Fruit fly (Drosophila melanogaster): Measurements from ENCODE around the gene MTPAP.

Gene MTPAP

dm6 chrX:1349255-1349654, at the start of gene MTPAP:
Gene MTPAP (minus strand): TSS chrX:1349357.
- TF ChIP-seq toe (GFP tag; optimal IDR thresholded peaks at IDR 0.05) (no peak), CG7045 (GFP tag; optimal IDR thresholded peaks at IDR 0.05) (no peak), CG11617 (GFP tag; optimal IDR thresholded peaks at IDR 0.05) (peak; percentile 30), cic (GFP tag; optimal IDR thresholded peaks at IDR 0.05) (no peak), pad (GFP tag; optimal IDR thresholded peaks at IDR 0.05) (no peak), kay (GFP tag; ENCODE audit: borderline replicate concordance) (no peak), cnc (optimal IDR thresholded peaks at IDR 0.05) (no peak), tj (GFP tag; optimal IDR thresholded peaks at IDR 0.05) (peak; percentile 23), Crg-1 (GFP tag; optimal IDR thresholded peaks at IDR 0.05) (no peak), CG33017 (tag; optimal IDR thresholded peaks at IDR 0.05) (no peak), CG12768 (GFP tag; optimal IDR thresholded peaks at IDR 0.05) (no peak), Mnt (GFP tag; optimal IDR thresholded peaks at IDR 0.05) (peak; percentile 74), CG14711 (tag; optimal IDR thresholded peaks at IDR 0.05) (no peak), bab1 (GFP tag; optimal IDR thresholded peaks at IDR 0.05) (peak; percentile 59), Hr96 (GFP tag; optimal IDR thresholded peaks at IDR 0.05) (no peak), CG7101 (tag; optimal IDR thresholded peaks at IDR 0.05) (no peak)

DNA sequence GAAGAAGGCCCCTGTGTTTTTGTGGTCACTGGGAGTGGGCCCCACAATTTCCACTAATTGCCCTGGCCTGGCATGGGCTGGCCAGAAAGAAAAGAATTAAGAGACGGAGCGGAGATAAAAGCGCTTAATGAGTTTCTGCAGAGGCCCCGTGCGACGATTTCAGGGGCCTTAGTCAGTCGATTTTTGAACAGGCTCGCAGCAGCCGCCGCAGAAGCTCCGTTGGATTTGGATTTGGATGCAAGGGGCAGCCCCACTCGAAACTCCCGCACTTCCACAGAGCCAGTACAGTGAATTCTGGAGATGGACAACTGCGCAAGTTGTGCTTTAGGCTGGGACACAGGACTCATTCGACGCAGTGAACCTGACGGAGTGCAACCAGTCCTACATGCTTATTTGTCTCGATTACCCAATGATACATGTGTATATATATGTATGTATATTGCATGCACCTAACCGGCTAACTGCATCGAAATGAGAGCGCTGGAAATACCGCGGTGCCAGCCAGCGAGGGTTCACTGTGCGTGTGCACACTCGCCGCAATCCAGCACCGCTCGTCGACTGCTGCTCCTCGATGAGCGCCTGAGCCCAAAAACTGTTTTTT, 49.4 kb upstream of the MTPAP start:
- TF ChIP-seq tj (GFP tag; optimal IDR thresholded peaks at IDR 0.05) (no peak), CG7101 (tag; optimal IDR thresholded peaks at IDR 0.05) (peak; percentile 34), Hr96 (GFP tag; optimal IDR thresholded peaks at IDR 0.05) (peak; percentile 22), pad (GFP tag; optimal IDR thresholded peaks at IDR 0.05) (peak; percentile 44), ovo (GFP tag; optimal IDR thresholded peaks at IDR 0.05) (no peak), CG14711 (tag; optimal IDR thresholded peaks at IDR 0.05) (no peak), CG5204 (GFP tag; optimal IDR thresholded peaks at IDR 0.05) (no peak), CG33017 (tag; optimal IDR thresholded peaks at IDR 0.05) (no peak), toe (GFP tag; optimal IDR thresholded peaks at IDR 0.05) (peak; percentile 19)

DNA sequence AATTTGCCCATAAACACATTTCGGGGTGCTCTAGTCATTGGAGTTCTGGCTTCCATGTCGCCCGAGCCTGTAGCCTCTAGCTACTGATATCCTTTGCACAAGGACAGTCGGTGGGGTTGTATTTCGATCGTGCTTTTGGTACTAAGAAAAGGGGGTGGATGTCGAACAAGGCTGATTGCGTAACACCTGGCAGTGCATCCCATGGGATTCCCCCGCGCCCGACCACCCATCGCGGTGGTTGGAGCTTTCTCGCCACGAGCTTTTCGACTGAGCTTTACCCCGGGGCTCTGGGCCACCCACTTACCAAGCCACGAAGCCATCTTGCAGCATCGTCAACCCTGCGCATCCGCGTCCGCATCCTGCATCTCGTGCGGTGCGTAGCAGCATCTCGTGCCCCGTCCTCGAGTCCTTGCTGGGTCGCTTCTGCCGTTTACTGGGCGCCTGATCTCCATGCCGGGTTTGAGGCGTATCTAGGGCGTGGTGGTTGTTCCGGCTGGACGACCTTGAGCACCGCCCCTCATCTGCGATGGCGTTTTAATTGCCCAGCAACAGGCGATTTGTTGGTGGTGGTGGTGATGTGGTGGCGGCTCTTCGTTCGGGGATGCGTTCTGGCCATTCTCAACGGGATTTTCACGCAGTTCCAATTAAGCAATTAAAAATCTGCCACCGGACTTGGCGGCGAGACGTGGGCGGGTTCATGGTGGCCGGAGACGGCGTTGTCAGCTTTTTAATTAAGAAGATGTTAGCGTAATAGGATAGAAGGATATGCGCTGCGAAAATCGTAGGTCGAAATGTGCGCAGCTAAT, 48.7 kb upstream of the MTPAP start:
- TF ChIP-seq CG7045 (GFP tag; optimal IDR thresholded peaks at IDR 0.05) (no peak), CG1620 (GFP tag; optimal IDR thresholded peaks at IDR 0.05) (no peak), CG11617 (GFP tag; optimal IDR thresholded peaks at IDR 0.05) (no peak), Crg-1 (GFP tag; optimal IDR thresholded peaks at IDR 0.05) (no peak), kay (GFP tag; ENCODE audit: borderline replicate concordance) (no peak), CG33017 (tag; optimal IDR thresholded peaks at IDR 0.05) (no peak), Clk (GFP tag; optimal IDR thresholded peaks at IDR 0.05) (no peak), ovo (GFP tag; optimal IDR thresholded peaks at IDR 0.05) (no peak), Hr96 (GFP tag; optimal IDR thresholded peaks at IDR 0.05) (no peak), Mnt (GFP tag; optimal IDR thresholded peaks at IDR 0.05) (no peak), toe (GFP tag; optimal IDR thresholded peaks at IDR 0.05) (no peak), tj (GFP tag; optimal IDR thresholded peaks at IDR 0.05) (no peak), cnc (optimal IDR thresholded peaks at IDR 0.05) (no peak), CG5204 (GFP tag; optimal IDR thresholded peaks at IDR 0.05) (no peak), pad (GFP tag; optimal IDR thresholded peaks at IDR 0.05) (no peak), CG12768 (GFP tag; optimal IDR thresholded peaks at IDR 0.05) (no peak), bab1 (GFP tag; optimal IDR thresholded peaks at IDR 0.05) (no peak), CG7101 (tag; optimal IDR thresholded peaks at IDR 0.05) (no peak), CG14711 (tag; optimal IDR thresholded peaks at IDR 0.05) (no peak)

dm6 chrX:1392875-1393274, 43.7 kb upstream of the MTPAP start, which contains the start of gene Rilpl:
Gene Rilpl (plus strand): TSS chrX:1393054.
- no peak for TF ChIP-seq Hr96 (GFP tag; optimal IDR thresholded peaks at IDR 0.05)
- TF ChIP-seq cnc (optimal IDR thresholded peaks at IDR 0.05), result no peak
- TF ChIP-seq kay (GFP tag; ENCODE audit: borderline replicate concordance), result peak; percentile 69
- peak; percentile 69 for TF ChIP-seq CG1620 (GFP tag; optimal IDR thresholded peaks at IDR 0.05)
- peak; percentile 6 for TF ChIP-seq ovo (GFP tag; optimal IDR thresholded peaks at IDR 0.05)
- TF ChIP-seq toe (GFP tag; optimal IDR thresholded peaks at IDR 0.05), result peak; percentile 29
- TF ChIP-seq tj (GFP tag; optimal IDR thresholded peaks at IDR 0.05), result peak; percentile 23
- TF ChIP-seq Clk (GFP tag; optimal IDR thresholded peaks at IDR 0.05), result no peak
- peak; percentile 77 for TF ChIP-seq Crg-1 (GFP tag; optimal IDR thresholded peaks at IDR 0.05)
- peak; percentile 62 for TF ChIP-seq CG7101 (tag; optimal IDR thresholded peaks at IDR 0.05)
- peak; percentile 53 for TF ChIP-seq CG12768 (GFP tag; optimal IDR thresholded peaks at IDR 0.05)
- TF ChIP-seq cic (GFP tag; optimal IDR thresholded peaks at IDR 0.05), result peak; percentile 49
- TF ChIP-seq Mnt (GFP tag; optimal IDR thresholded peaks at IDR 0.05), result peak; percentile 81
- TF ChIP-seq bab1 (GFP tag; optimal IDR thresholded peaks at IDR 0.05), result peak; percentile 70
- peak; percentile 4 for TF ChIP-seq CG14711 (tag; optimal IDR thresholded peaks at IDR 0.05)
- TF ChIP-seq CG33017 (tag; optimal IDR thresholded peaks at IDR 0.05), result no peak
- peak; percentile 57 for TF ChIP-seq pad (GFP tag; optimal IDR thresholded peaks at IDR 0.05)

DNA sequence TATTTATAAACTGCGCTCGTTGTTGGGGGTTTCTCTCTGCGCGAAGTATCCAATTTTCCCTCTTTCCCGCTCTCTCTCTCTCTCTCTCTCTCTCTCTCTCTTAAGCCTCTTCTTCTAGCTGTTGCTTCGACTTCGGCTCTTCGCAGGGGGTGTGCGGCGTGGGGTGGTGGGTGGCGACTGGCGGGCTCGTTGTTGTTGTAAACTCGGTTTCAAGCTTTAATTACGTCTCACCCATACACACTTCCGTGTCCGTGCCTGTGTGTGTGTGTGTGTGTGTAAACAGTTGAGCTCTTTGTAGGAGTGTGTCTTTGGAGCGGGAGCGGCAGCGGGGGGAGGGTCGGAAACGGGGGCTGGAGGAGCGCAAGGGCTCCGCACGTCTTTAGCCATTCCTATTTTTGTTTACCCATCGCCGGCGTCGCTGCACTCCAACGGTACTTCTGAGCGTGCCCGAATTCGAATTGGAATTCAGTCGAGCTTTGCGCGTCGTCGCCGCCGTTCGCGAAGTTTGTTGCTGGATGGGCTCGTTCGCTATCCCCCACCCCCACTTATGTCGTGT, 39.1 kb upstream of the MTPAP start:
- TF ChIP-seq tj (GFP tag; optimal IDR thresholded peaks at IDR 0.05), result peak; percentile 36
- TF ChIP-seq CG12768 (GFP tag; optimal IDR thresholded peaks at IDR 0.05), result peak; percentile 36
- no peak for TF ChIP-seq CG5204 (GFP tag; optimal IDR thresholded peaks at IDR 0.05)
- TF ChIP-seq CG14711 (tag; optimal IDR thresholded peaks at IDR 0.05), result no peak
- no peak for TF ChIP-seq Mnt (GFP tag; optimal IDR thresholded peaks at IDR 0.05)
- TF ChIP-seq CG11617 (GFP tag; optimal IDR thresholded peaks at IDR 0.05), result no peak
- TF ChIP-seq bab1 (GFP tag; optimal IDR thresholded peaks at IDR 0.05), result peak; percentile 18
- peak; percentile 90 for TF ChIP-seq ovo (GFP tag; optimal IDR thresholded peaks at IDR 0.05)
- peak; percentile 40 for TF ChIP-seq pad (GFP tag; optimal IDR thresholded peaks at IDR 0.05)
- TF ChIP-seq cic (GFP tag; optimal IDR thresholded peaks at IDR 0.05), result no peak
- TF ChIP-seq CG1620 (GFP tag; optimal IDR thresholded peaks at IDR 0.05), result no peak
- TF ChIP-seq Clk (GFP tag; optimal IDR thresholded peaks at IDR 0.05), result no peak
- no peak for TF ChIP-seq CG7101 (tag; optimal IDR thresholded peaks at IDR 0.05)
- TF ChIP-seq cnc (optimal IDR thresholded peaks at IDR 0.05), result no peak
- no peak for TF ChIP-seq toe (GFP tag; optimal IDR thresholded peaks at IDR 0.05)
- no peak for TF ChIP-seq Crg-1 (GFP tag; optimal IDR thresholded peaks at IDR 0.05)
- no peak for TF ChIP-seq kay (GFP tag; ENCODE audit: borderline replicate concordance)
- TF ChIP-seq Hr96 (GFP tag; optimal IDR thresholded peaks at IDR 0.05), result no peak
- TF ChIP-seq CG33017 (tag; optimal IDR thresholded peaks at IDR 0.05), result no peak
- TF ChIP-seq CG7045 (GFP tag; optimal IDR thresholded peaks at IDR 0.05), result no peak

All from whole organism, adult.